Fruit fly (Drosophila melanogaster) whole organism, embryonic: Measurements from ENCODE around the gene CG13724.

Experiments used
- Awh ChIP-seq: fragments of 200-800 bp; sonication (Bioruptor generic); IDR thresholded peaks from 2 replicates; pipeline ENCODE4, ENCODE4 v1.3.6; 2022; ENCODE audit warnings: missing biosample characterization, missing genetic modification characterization
- CG10366 ChIP-seq: fragments of 200-800 bp; sonication (Bioruptor generic); IDR thresholded peaks from 2 replicates; pipeline ENCODE4 v1.3.6; 2022; ENCODE audit warnings: missing biosample characterization, missing genetic modification characterization
- CG11560 ChIP-seq: fragments of 200-800 bp; sonication (Bioruptor generic); IDR thresholded peaks from 3 replicates; pipeline ENCODE4 v1.3.6; 2022; ENCODE audit warnings: missing biosample characterization, missing genetic modification characterization
- CG11696 ChIP-seq: fragments of 200-800 bp; sonication (Bioruptor generic); IDR thresholded peaks from 2 replicates; pipeline ENCODE4 v1.3.6; 2022; ENCODE audit warnings: missing biosample characterization, missing genetic modification characterization
- CG12071 ChIP-seq: fragments of 200-800 bp; sonication (Bioruptor generic); optimal IDR thresholded peaks from 3 replicates; lab custom pipeline; 2018; ENCODE audit warnings: missing biosample characterization, mild to moderate bottlenecking, missing genetic modification characterization
- CG15514 ChIP-seq: fragments of 200-800 bp; sonication (Bioruptor generic); optimal IDR thresholded peaks from 3 replicates; lab custom pipeline; 2017; ENCODE audit warnings: missing biosample characterization, missing genetic modification characterization, mild to moderate bottlenecking, moderate library complexity, missing genetic modification reagents
- CG15601 ChIP-seq: fragments of 200-800 bp; sonication (Bioruptor generic); optimal IDR thresholded peaks from 3 replicates; lab custom pipeline; 2019; ENCODE audit warnings: missing biosample characterization, mild to moderate bottlenecking, missing genetic modification characterization, moderate library complexity
- CG16779 ChIP-seq: fragments of 200-800 bp; sonication (Bioruptor generic); IDR thresholded peaks from 2 replicates; pipeline ENCODE4 v1.3.6; 2022; ENCODE audit warnings: missing biosample characterization, missing genetic modification characterization
- CG17359 ChIP-seq: fragments of 200-800 bp; sonication (Bioruptor generic); optimal IDR thresholded peaks from 3 replicates; lab custom pipeline; 2018; ENCODE audit warnings: missing biosample characterization, mild to moderate bottlenecking, missing genetic modification characterization, moderate library complexity
- CG17385 ChIP-seq: fragments of 200-800 bp; sonication (Bioruptor generic); optimal IDR thresholded peaks from 3 replicates; lab custom pipeline; 2018; ENCODE audit warnings: missing biosample characterization, mild to moderate bottlenecking, missing genetic modification characterization
- CG17802 ChIP-seq: fragments of 200-800 bp; sonication (Bioruptor generic); optimal IDR thresholded peaks from 2 replicates; lab custom pipeline; 2018; ENCODE audit warnings: missing biosample characterization, mild to moderate bottlenecking, missing genetic modification characterization, moderate library complexity
- CG2129 ChIP-seq: fragments of 200-800 bp; sonication (Bioruptor generic); IDR thresholded peaks from 2 replicates; pipeline ENCODE4 v1.3.6; 2022; ENCODE audit warnings: missing biosample characterization, missing genetic modification characterization; ENCODE audit not compliant: partially characterized antibody
- CG2202 ChIP-seq: fragments of 200-800 bp; sonication (Bioruptor generic); optimal IDR thresholded peaks from 2 replicates; lab custom pipeline; 2018; ENCODE audit warnings: missing biosample characterization, mild to moderate bottlenecking, missing genetic modification characterization
- CG2712 ChIP-seq: fragments of 200-800 bp; optimal IDR thresholded peaks from 3 replicates; lab custom pipeline; 2019; ENCODE audit warnings: missing biosample characterization, mild to moderate bottlenecking, missing genetic modification characterization, moderate library complexity
- CG2889 ChIP-seq: fragments of 200-800 bp; sonication (Bioruptor generic); IDR thresholded peaks from 3 replicates; pipeline ENCODE4 v1.3.6; 2022; ENCODE audit warnings: missing biosample characterization, missing genetic modification characterization
- CG3838 ChIP-seq: fragments of 200-800 bp; sonication (Bioruptor generic); optimal IDR thresholded peaks from 3 replicates; lab custom pipeline; 2016; ENCODE audit warnings: missing biosample characterization, missing genetic modification characterization
- CG4617 ChIP-seq: fragments of 200-800 bp; sonication (Bioruptor generic); optimal IDR thresholded peaks from 3 replicates; lab custom pipeline; 2016; ENCODE audit warnings: missing biosample characterization, missing genetic modification characterization, borderline replicate concordance
- CG6683 ChIP-seq: fragments of 200-800 bp; sonication (Bioruptor generic); optimal IDR thresholded peaks from 2 replicates; lab custom pipeline; 2017; ENCODE audit warnings: missing biosample characterization, mild to moderate bottlenecking, missing genetic modification characterization, missing genetic modification reagents
- CG6689 ChIP-seq: fragments of 200-800 bp; sonication (Bioruptor generic); IDR thresholded peaks from 2 replicates; pipeline ENCODE4 v1.3.6; 2022; ENCODE audit warnings: missing biosample characterization, missing genetic modification characterization
- CG8089 ChIP-seq: fragments of 200-800 bp; sonication (Bioruptor generic); optimal IDR thresholded peaks from 3 replicates; lab custom pipeline; 2016; ENCODE audit warnings: missing biosample characterization, missing genetic modification characterization
- CG9817 ChIP-seq: fragments of 200-800 bp; sonication (Bioruptor generic); optimal IDR thresholded peaks from 2 replicates; lab custom pipeline; 2018; ENCODE audit warnings: missing biosample characterization, mild to moderate bottlenecking, missing genetic modification characterization, moderate library complexity
- Dad ChIP-seq: fragments of 200-800 bp; sonication (Bioruptor generic); optimal IDR thresholded peaks from 3 replicates; lab custom pipeline; 2016; ENCODE audit warnings: missing biosample characterization, missing genetic modification characterization
- Dip3 ChIP-seq: fragments of 200-800 bp; sonication (Bioruptor generic); optimal IDR thresholded peaks from 3 replicates; lab custom pipeline; 2016; ENCODE audit warnings: missing biosample characterization, missing genetic modification characterization
- Fer1 ChIP-seq: fragments of 200-800 bp; sonication (Bioruptor generic); optimal IDR thresholded peaks from 2 replicates; lab custom pipeline; 2017; ENCODE audit warnings: missing biosample characterization, mild to moderate bottlenecking, missing genetic modification characterization
- Fer3 ChIP-seq: fragments of 200-800 bp; sonication (Bioruptor generic); optimal IDR thresholded peaks from 2 replicates; lab custom pipeline; 2018; ENCODE audit warnings: missing biosample characterization, mild to moderate bottlenecking, missing genetic modification characterization, moderate library complexity
- Hmr ChIP-seq: fragments of 200-800 bp; sonication (Bioruptor generic); optimal IDR thresholded peaks from 3 replicates; lab custom pipeline; 2017; ENCODE audit warnings: mild to moderate bottlenecking, missing biosample characterization, missing genetic modification reagents, missing genetic modification characterization
- Lhr ChIP-seq: fragments of 200-800 bp; sonication (Bioruptor generic); optimal IDR thresholded peaks from 3 replicates; lab custom pipeline; 2017; ENCODE audit warnings: mild to moderate bottlenecking, missing biosample characterization, missing genetic modification reagents, missing genetic modification characterization
- Max ChIP-seq: fragments of 200-800 bp; sonication (Bioruptor generic); optimal IDR thresholded peaks from 2 replicates; lab custom pipeline; 2016; ENCODE audit warnings: missing biosample characterization, mild to moderate bottlenecking, missing genetic modification characterization
- Myb ChIP-seq: fragments of 200-800 bp; sonication (Bioruptor generic); optimal IDR thresholded peaks from 2 replicates; lab custom pipeline; 2016; ENCODE audit warnings: missing biosample characterization, missing genetic modification characterization
- Ptx1 ChIP-seq: fragments of 200-800 bp; sonication (Bioruptor generic); IDR thresholded peaks from 2 replicates; pipeline ENCODE4 v1.3.6; 2022; ENCODE audit warnings: missing biosample characterization, missing genetic modification characterization
- Ravus ChIP-seq: fragments of 200-800 bp; sonication (Bioruptor generic); IDR thresholded peaks from 2 replicates; pipeline ENCODE4 v1.3.6; 2022; ENCODE audit warnings: missing biosample characterization, missing genetic modification characterization
- Sin3A ChIP-seq: fragments of >200 bp; optimal IDR thresholded peaks from 2 replicates; lab custom pipeline; 2018
- Spps ChIP-seq: fragments of 200-800 bp; sonication (Bioruptor generic); optimal IDR thresholded peaks from 2 replicates; lab custom pipeline; 2018; ENCODE audit warnings: missing biosample characterization, mild to moderate bottlenecking, missing genetic modification characterization
- Usf ChIP-seq: fragments of 200-800 bp; sonication (Bioruptor generic); optimal IDR thresholded peaks from 2 replicates; lab custom pipeline; 2017; ENCODE audit warnings: missing genotype, missing biosample characterization, missing genetic modification characterization
- YL-1 ChIP-seq: fragments of 200-800 bp; sonication (Bioruptor generic); optimal IDR thresholded peaks from 3 replicates; lab custom pipeline; 2017; ENCODE audit warnings: missing biosample characterization, mild to moderate bottlenecking, missing genetic modification characterization
- cg ChIP-seq: fragments of 200-800 bp; sonication (Bioruptor generic); optimal IDR thresholded peaks from 3 replicates; lab custom pipeline; 2019; ENCODE audit warnings: missing biosample characterization, mild to moderate bottlenecking, missing genetic modification characterization, moderate library complexity
- fd102C ChIP-seq: fragments of 200-800 bp; sonication (Bioruptor generic); optimal IDR thresholded peaks from 2 replicates; lab custom pipeline; 2018; ENCODE audit warnings: missing biosample characterization, mild to moderate bottlenecking, missing genetic modification characterization, moderate library complexity
- insv ChIP-seq, 2 experiments: fragments of 200-800 bp; sonication (Bioruptor generic); optimal IDR thresholded peaks; 3 replicates each; lab custom pipeline; 2016 to 2018; ENCODE audit warnings: missing biosample characterization in 2 of 2, missing genetic modification characterization in 2 of 2
- jumu ChIP-seq: fragments of 200-800 bp; sonication (Bioruptor generic); optimal IDR thresholded peaks from 3 replicates; lab custom pipeline; 2016; ENCODE audit warnings: missing biosample characterization, missing genetic modification characterization
- lilli ChIP-seq: fragments of 200-800 bp; sonication (Bioruptor generic); optimal IDR thresholded peaks from 3 replicates; lab custom pipeline; 2016; ENCODE audit warnings: missing biosample characterization, missing genetic modification characterization
- luna ChIP-seq: fragments of 200-800 bp; sonication (Bioruptor generic); optimal IDR thresholded peaks from 2 replicates; lab custom pipeline; 2016; ENCODE audit warnings: missing biosample characterization, missing genetic modification characterization
- maf-S ChIP-seq: fragments of 200-800 bp; sonication (Bioruptor generic); optimal IDR thresholded peaks from 2 replicates; lab custom pipeline; 2016; ENCODE audit warnings: missing biosample characterization, missing genetic modification characterization
- mirr ChIP-seq: fragments of 200-800 bp; sonication (Bioruptor generic); optimal IDR thresholded peaks from 3 replicates; lab custom pipeline; 2018; ENCODE audit warnings: missing biosample characterization, mild to moderate bottlenecking, missing genetic modification characterization
- odd ChIP-seq: fragments of 200-800 bp; sonication (Bioruptor generic); optimal IDR thresholded peaks from 2 replicates; lab custom pipeline; 2017; ENCODE audit warnings: missing biosample characterization, mild to moderate bottlenecking, missing genetic modification characterization
- phol ChIP-seq: fragments of 200-800 bp; sonication (Bioruptor generic); optimal IDR thresholded peaks from 3 replicates; lab custom pipeline; 2018; ENCODE audit warnings: missing biosample characterization, mild to moderate bottlenecking, missing genetic modification characterization, moderate library complexity
- row ChIP-seq: fragments of 200-800 bp; sonication (Bioruptor generic); IDR thresholded peaks from 3 replicates; pipeline ENCODE4 v1.3.6; 2022; ENCODE audit warnings: missing biosample characterization, missing genetic modification characterization
- salm ChIP-seq: fragments of 200-800 bp; sonication (Bioruptor generic); optimal IDR thresholded peaks from 2 replicates; lab custom pipeline; 2018; ENCODE audit warnings: missing biosample characterization, mild to moderate bottlenecking, missing genetic modification characterization
- shn ChIP-seq: fragments of 200-800 bp; sonication (Bioruptor generic); optimal IDR thresholded peaks from 3 replicates; lab custom pipeline; 2016; ENCODE audit warnings: missing biosample characterization, missing genetic modification characterization
- sisA ChIP-seq: fragments of 200-800 bp; sonication (Bioruptor generic); IDR thresholded peaks from 2 replicates; pipeline ENCODE4 v1.3.6; 2022; ENCODE audit warnings: missing biosample characterization, missing genetic modification characterization
- twi ChIP-seq: fragments of 200-800 bp; optimal IDR thresholded peaks from 2 replicates; lab custom pipeline; 2019; ENCODE audit warnings: missing biosample characterization, mild to moderate bottlenecking, missing genetic modification characterization, moderate library complexity
- zen ChIP-seq: fragments of 200-800 bp; sonication (Bioruptor generic); optimal IDR thresholded peaks from 3 replicates; lab custom pipeline; 2018; ENCODE audit warnings: missing biosample characterization, mild to moderate bottlenecking, missing genetic modification characterization, moderate library complexity
- zf30C ChIP-seq: fragments of 200-800 bp; sonication (Bioruptor generic); optimal IDR thresholded peaks from 3 replicates; lab custom pipeline; 2018; ENCODE audit warnings: missing biosample characterization, mild to moderate bottlenecking, missing genetic modification characterization

Gene CG13724

DNA sequence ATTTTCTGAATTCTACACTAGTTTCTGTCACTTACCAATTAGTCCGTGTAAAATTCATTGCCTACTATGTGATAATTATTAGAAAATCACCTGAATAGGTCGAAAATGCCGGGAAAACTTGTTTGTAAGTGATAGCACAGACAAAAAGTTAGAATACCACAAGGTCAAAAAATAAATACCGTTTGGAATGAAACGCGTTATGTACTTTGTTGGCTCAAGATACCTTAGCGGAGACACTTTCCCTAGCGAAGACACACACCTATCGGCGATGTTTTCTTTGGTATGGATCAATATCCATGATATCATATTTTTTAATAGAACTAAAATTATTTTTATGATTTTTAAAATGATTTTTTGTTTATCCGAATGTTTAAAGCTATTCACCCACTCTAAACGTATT lies 16.5 kb downstream of the CG13724 start, which contains the start of gene CG6479 (continued):
- TF ChIP-seq Fer3 (tag; lab: Kevin White, UChicago) (no peak), odd (GFP tag; lab: Kevin White, UChicago) (no peak), mirr (GFP tag; lab: Kevin White, UChicago) (no peak), row (GFP tag; lab: Robert Waterston, UW) (peak; percentile 36; the same call in 1 of the 3 replicates), shn (GFP tag; lab: Kevin White, UChicago) (no peak), lilli (no peak), Ptx1 (GFP tag; lab: Robert Waterston, UW) (no peak), CG17359 (no peak), insv (GFP tag; optimal IDR thresholded peaks at IDR 0.05; lab: Kevin White, UChicago) (no peak), CG16779 (GFP tag; lab: Robert Waterston, UW) (no peak), Ravus (no peak), CG6683 (GFP tag; lab: Kevin White, UChicago) (no peak), Hmr (GFP tag; lab: Kevin White, UChicago) (peak; percentile 36), CG4617 (GFP tag; lab: Kevin White, UChicago) (peak; percentile 0), phol (tag; lab: Kevin White, UChicago) (peak; percentile 49), CG15514 (GFP tag; lab: Kevin White, UChicago) (peak; percentile 38), Spps (tag; lab: Kevin White, UChicago) (no peak), YL-1 (GFP tag; lab: Kevin White, UChicago) (no peak), CG2889 (GFP tag; lab: Robert Waterston, UW) (no peak), CG11696 (GFP tag; lab: Robert Waterston, UW) (no peak), luna (GFP tag; lab: Kevin White, UChicago) (no peak), CG3838 (GFP tag; lab: Kevin White, UChicago) (no peak), CG17385 (GFP tag; lab: Kevin White, UChicago) (no peak), Fer1 (GFP tag; lab: Kevin White, UChicago) (no peak), jumu (no peak), Lhr (GFP tag; lab: Kevin White, UChicago) (peak; percentile 81), CG10366 (GFP tag; lab: Robert Waterston, UW) (no peak), zen (tag; lab: Kevin White, UChicago) (peak; percentile 13), Max (GFP tag; lab: Kevin White, UChicago) (no peak), cg (GFP tag; lab: Kevin White, UChicago) (no peak), CG2712 (tag; lab: Kevin White, UChicago) (peak; percentile 24), sisA (GFP tag; lab: Robert Waterston, UW) (no peak), CG8089 (GFP tag; lab: Kevin White, UChicago) (no peak), CG15601 (tag; lab: Kevin White, UChicago) (no peak), CG12071 (GFP tag; lab: Kevin White, UChicago) (no peak), fd102C (GFP tag; lab: Kevin White, UChicago) (no peak), Dip3 (no peak), CG2202 (tag; lab: Kevin White, UChicago) (no peak), CG17802 (tag; lab: Kevin White, UChicago) (no peak), CG9817 (tag; lab: Kevin White, UChicago) (no peak), twi (tag; lab: Kevin White, UChicago) (no peak), Dad (GFP tag; lab: Kevin White, UChicago) (no peak), salm (tag; lab: Kevin White, UChicago) (no peak), CG2129 (GFP tag; lab: Robert Waterston, UW) (no peak), CG11560 (tag; lab: Robert Waterston, UW) (no peak), maf-S (GFP tag; lab: Kevin White, UChicago) (no peak), Awh (GFP tag; lab: Robert Waterston, UW) (no peak), Sin3A (lab: Kevin White, UChicago) (peak; percentile 8), CG6689 (GFP tag; lab: Robert Waterston, UW) (no peak), Usf (GFP tag; lab: Kevin White, UChicago) (no peak), zf30C (GFP tag; lab: Kevin White, UChicago) (no peak), Myb (GFP tag; lab: Kevin White, UChicago) (peak; percentile 4)
